Fruit fly (Drosophila melanogaster): ENCODE data around the gene CG14079.

- TF ChIP-seq Hnf4 (GFP tag; optimal IDR thresholded peaks at IDR 0.05) (no peak), woc (GFP tag; optimal IDR thresholded peaks at IDR 0.05) (no peak), pan (optimal IDR thresholded peaks at IDR 0.05) (no peak), Hr78 (GFP tag; optimal IDR thresholded peaks at IDR 0.05) (no peak), sv (GFP tag; optimal IDR thresholded peaks at IDR 0.05) (no peak), Vsx2 (GFP tag; optimal IDR thresholded peaks at IDR 0.05; ENCODE audit: partially characterized antibody) (no peak), Hr83 (GFP tag; optimal IDR thresholded peaks at IDR 0.05; ENCODE audit: poor library complexity, severe bottlenecking) (no peak), GATAd (GFP tag; optimal IDR thresholded peaks at IDR 0.05) (no peak)
Observed at dm6 chr3L:19056857-19057324, 40.9 kb upstream of the CG14079 start.

Measured in whole organism, wandering third instar larva.